Worm (Caenorhabditis elegans) whole organism, midembryonic: ENCODE results near the gene cdt-2.
"Not testable (repeated sequence)": the region's sequence is repeated elsewhere in the genome, so short reads cannot be mapped to it uniquely, and the experiment has no call there.

Source experiments
- T22C8.4 ChIP-seq: fragments of 200-800 bp; sonication (Bioruptor generic); IDR thresholded peaks from 2 replicates; pipeline ENCODE4 v1.3.6; 2022; ENCODE audit warnings: missing genetic modification characterization, missing compliant biosample characterization
- cog-1 ChIP-seq: sonication (generic microtip); optimal IDR thresholded peaks from 2 replicates; lab custom pipeline; 2016; ENCODE audit warnings: missing genetic modification characterization, missing compliant biosample characterization
- flt-1 ChIP-seq: fragments of 200-800 bp; sonication (Bioruptor generic); IDR thresholded peaks from 2 replicates; pipeline ENCODE4 v1.3.6; 2022; ENCODE audit warnings: missing genetic modification characterization, missing compliant biosample characterization
- klf-2 ChIP-seq: fragments of 200-800 bp; sonication (Bioruptor generic); conservative IDR thresholded peaks from 2 replicates; pipeline ENCODE4 v1.3.6; 2022; ENCODE audit warnings: missing genetic modification reagents, missing genetic modification characterization, missing compliant biosample characterization
- med-1 ChIP-seq: sonication (generic microtip); optimal IDR thresholded peaks from 2 replicates; lab custom pipeline; 2017; ENCODE audit warnings: missing genetic modification characterization, mild to moderate bottlenecking, missing compliant biosample characterization, antibody characterized with exemption, missing genetic modification reagents; ENCODE audit not compliant: insufficient read depth
- ref-1 ChIP-seq: fragments of 200-800 bp; sonication (Bioruptor generic); conservative IDR thresholded peaks from 2 replicates; pipeline ENCODE4 v1.3.6; 2022; ENCODE audit warnings: missing genetic modification reagents, missing genetic modification characterization, missing compliant biosample characterization
- tab-1 ChIP-seq: fragments of 200-800 bp; sonication (Bioruptor generic); IDR thresholded peaks from 2 replicates; pipeline ENCODE4 v1.3.6; 2022; ENCODE audit warnings: missing genetic modification characterization, missing compliant biosample characterization
- ztf-23 ChIP-seq: fragments of 200-800 bp; sonication (Bioruptor generic); IDR thresholded peaks from 2 replicates; pipeline ENCODE4 v1.3.6; 2022; ENCODE audit warnings: missing genetic modification reagents, missing genetic modification characterization, missing compliant biosample characterization
- ztf-29 ChIP-seq: fragments of 200-800 bp; sonication (Bioruptor generic); IDR thresholded peaks from 2 replicates; pipeline ENCODE4 v1.3.6; 2022; ENCODE audit warnings: missing genetic modification reagents, missing genetic modification characterization, missing compliant biosample characterization

The cdt-2 gene

ce11 chrV:14990843-14991242, at the start of gene cdt-2, which contains the start of gene T01C3.2:
TSS of gene cdt-2 (minus strand) at chrV:14991126.
TSS of gene T01C3.2 (plus strand) at chrV:14991168.
- TF ChIP-seq ztf-29 (GFP tag; lab: Robert Waterston, UW) = no peak
- TF ChIP-seq T22C8.4 (GFP tag; lab: Robert Waterston, UW) = no peak
- TF ChIP-seq flt-1 (GFP tag; lab: Robert Waterston, UW) = no peak
- no peak for TF ChIP-seq ztf-23 (GFP tag; lab: Robert Waterston, UW)
- no peak for TF ChIP-seq klf-2 (GFP tag; lab: Robert Waterston, UW)
- no peak for TF ChIP-seq cog-1 (tag; lab: Kevin White, UChicago)
- no peak for TF ChIP-seq ref-1 (GFP tag; lab: Robert Waterston, UW)
- no peak for TF ChIP-seq tab-1 (GFP tag; lab: Robert Waterston, UW)
- TF ChIP-seq med-1 (GFP tag; lab: Kevin White, UChicago) = no peak

DNA sequence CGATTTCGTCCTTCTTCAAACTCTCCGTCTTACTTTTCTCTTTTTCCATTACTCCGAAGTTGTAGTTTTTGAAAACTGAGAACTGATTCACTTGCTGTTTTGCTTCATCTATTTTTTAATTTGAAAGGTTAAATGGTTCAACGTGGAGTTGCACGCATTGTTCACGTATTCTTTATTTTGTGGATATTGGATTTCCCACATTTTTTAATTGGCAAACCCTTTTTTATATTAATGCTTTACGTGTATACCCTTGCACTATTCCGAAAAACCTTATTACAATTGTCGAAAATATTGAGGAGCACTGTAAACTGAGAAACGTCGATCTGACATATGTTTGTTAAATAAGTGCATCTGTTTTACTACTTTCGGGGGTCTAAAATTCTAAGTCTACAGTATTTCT, 45.8 kb upstream of the cdt-2 start, which contains the start of gene melo-3:
melo-3 (minus strand) TSS at position 101 of the 400 bp plus-strand sequence.
- TF ChIP-seq T22C8.4, ztf-29, ztf-23 (GFP tag; lab: Robert Waterston, UW): not testable (repeated sequence)

DNA sequence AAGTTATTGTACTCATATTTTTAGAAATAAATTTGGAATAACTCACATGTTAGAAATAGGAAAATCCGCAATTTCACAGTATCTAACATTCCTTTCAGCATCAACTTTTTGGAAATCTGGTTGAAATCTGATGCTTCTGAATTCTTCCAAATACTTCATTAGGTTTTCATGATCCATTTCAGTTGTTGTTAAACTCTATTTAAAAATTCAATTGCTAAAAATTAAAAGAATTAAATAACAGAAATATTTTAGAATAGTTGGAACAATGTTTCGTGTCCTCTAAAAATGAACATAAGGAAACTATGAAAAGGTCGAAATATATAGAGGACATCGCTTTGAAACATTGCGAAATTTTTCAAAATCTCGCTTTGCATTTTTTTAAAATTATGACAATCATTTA, 40.4 kb upstream of the cdt-2 start, which contains the start of gene cng-1:
cng-1 (minus strand) TSS at position 101 of the 400 bp plus-strand sequence.
- not testable (repeated sequence) for TF ChIP-seq ztf-29 (GFP tag; lab: Robert Waterston, UW); flt-1 (GFP tag; lab: Robert Waterston, UW); med-1 (GFP tag; lab: Kevin White, UChicago)

DNA sequence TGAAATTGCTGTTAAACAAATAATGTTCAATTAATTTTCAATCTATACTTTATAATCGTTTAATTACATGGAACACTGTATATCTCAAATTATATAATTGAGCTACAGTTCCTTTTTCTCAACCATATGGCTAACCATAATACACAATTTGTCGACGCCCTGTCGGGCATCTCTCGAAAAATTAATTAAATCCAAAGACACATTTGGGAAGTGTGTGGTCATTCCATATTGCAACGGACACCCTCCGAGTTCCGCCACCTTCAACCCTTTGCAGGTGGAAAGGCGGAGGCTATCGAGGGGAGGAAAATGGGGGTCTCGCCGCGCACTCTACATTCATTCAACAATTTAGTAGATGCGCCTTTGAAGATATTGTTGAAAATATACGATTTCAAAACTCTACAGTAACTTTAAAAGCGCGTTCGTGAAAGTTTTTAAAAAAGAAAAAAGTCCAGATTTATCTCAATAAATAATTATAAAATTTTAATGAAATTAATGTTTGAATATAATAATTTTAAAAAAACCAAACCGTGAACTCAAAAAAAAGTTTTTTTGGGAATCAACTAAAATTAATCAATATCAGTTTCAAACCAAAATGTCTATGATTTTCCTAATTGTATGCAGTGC, 38.1 kb upstream of the cdt-2 start, which contains the start of gene F14H8.8:
F14H8.8 (plus strand) TSS at position 574 of the 624 bp plus-strand sequence.
- TF ChIP-seq tab-1 (GFP tag; lab: Robert Waterston, UW) (no peak), flt-1 (GFP tag; lab: Robert Waterston, UW) (no peak), ztf-29 (GFP tag; lab: Robert Waterston, UW) (no peak), T22C8.4 (GFP tag; lab: Robert Waterston, UW) (no peak), klf-2 (GFP tag; lab: Robert Waterston, UW) (no peak)

ce11 chrV:15023544-15023943, 32.6 kb upstream of the cdt-2 start, which contains the start of gene F14H8.4:
TSS of gene F14H8.4 (plus strand) at chrV:15023844.
- TF ChIP-seq med-1 (GFP tag; lab: Kevin White, UChicago) (no peak), flt-1 (GFP tag; lab: Robert Waterston, UW) (no peak), cog-1 (tag; lab: Kevin White, UChicago) (no peak), ztf-23 (GFP tag; lab: Robert Waterston, UW) (no peak), ref-1 (GFP tag; lab: Robert Waterston, UW) (no peak), klf-2 (GFP tag; lab: Robert Waterston, UW) (no peak), T22C8.4 (GFP tag; lab: Robert Waterston, UW) (no peak), ztf-29 (GFP tag; lab: Robert Waterston, UW) (no peak), tab-1 (GFP tag; lab: Robert Waterston, UW) (no peak)

DNA sequence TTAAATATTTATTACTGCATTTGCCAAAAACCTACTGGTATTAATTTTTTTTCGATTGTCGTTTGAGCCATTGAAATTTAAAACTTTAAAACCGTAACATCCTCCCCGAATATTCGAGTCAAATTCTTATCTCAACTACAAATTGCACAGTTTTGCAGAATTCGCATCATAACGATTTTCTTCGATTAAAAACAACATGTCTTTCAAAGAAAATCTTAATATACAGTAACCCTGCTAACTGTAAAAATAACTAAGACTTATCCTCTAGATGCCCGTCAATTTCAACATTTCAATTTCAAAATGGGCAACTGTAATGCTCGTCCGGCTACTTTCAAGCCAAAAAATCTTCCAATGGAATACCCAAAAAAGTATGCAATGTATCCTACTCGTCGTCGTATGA, 29.8 kb upstream of the cdt-2 start, which contains the start of gene F14H8.5:
F14H8.5 (plus strand) TSS at position 301 of the 400 bp plus-strand sequence.
- TF ChIP-seq cog-1 (tag; lab: Kevin White, UChicago) = no peak
- TF ChIP-seq ztf-23 (GFP tag; lab: Robert Waterston, UW) = no peak

ce11 chrV:15020229-15020628, 29.3 kb upstream of the cdt-2 start, which contains the start of gene F14H8.2:
TSS of gene F14H8.2 (minus strand) at chrV:15020329.
- TF ChIP-seq ztf-29 (GFP tag; lab: Robert Waterston, UW) = no peak
- TF ChIP-seq tab-1 (GFP tag; lab: Robert Waterston, UW) = no peak
- no peak for TF ChIP-seq klf-2 (GFP tag; lab: Robert Waterston, UW)
- TF ChIP-seq ref-1 (GFP tag; lab: Robert Waterston, UW) = no peak
- no peak for TF ChIP-seq T22C8.4 (GFP tag; lab: Robert Waterston, UW)
- no peak for TF ChIP-seq cog-1 (tag; lab: Kevin White, UChicago)
- no peak for TF ChIP-seq ztf-23 (GFP tag; lab: Robert Waterston, UW)
- TF ChIP-seq med-1 (GFP tag; lab: Kevin White, UChicago) = no peak
- TF ChIP-seq flt-1 (GFP tag; lab: Robert Waterston, UW) = no peak

ce11 chrV:15016795-15017429, 26.0 kb upstream of the cdt-2 start:
- TF ChIP-seq klf-2 (GFP tag; lab: Robert Waterston, UW) (no peak), flt-1 (GFP tag; lab: Robert Waterston, UW) (no peak), T22C8.4 (GFP tag; lab: Robert Waterston, UW) (no peak), tab-1 (GFP tag; lab: Robert Waterston, UW) (no peak), cog-1 (tag; lab: Kevin White, UChicago) (no peak)

ce11 chrV:15015799-15016198, 24.9 kb upstream of the cdt-2 start:
- TF ChIP-seq ztf-29 (GFP tag; lab: Robert Waterston, UW) (no peak), med-1 (GFP tag; lab: Kevin White, UChicago) (no peak), ztf-23 (GFP tag; lab: Robert Waterston, UW) (no peak), cog-1 (tag; lab: Kevin White, UChicago) (no peak), ref-1 (GFP tag; lab: Robert Waterston, UW) (no peak), flt-1 (GFP tag; lab: Robert Waterston, UW) (no peak), klf-2 (GFP tag; lab: Robert Waterston, UW) (no peak), T22C8.4 (GFP tag; lab: Robert Waterston, UW) (no peak), tab-1 (GFP tag; lab: Robert Waterston, UW) (no peak)
